Fruit fly (Drosophila melanogaster) whole organism, embryonic: Measurements from ENCODE around the gene Pfas.

Source experiments
- CG1233 ChIP-seq: fragments of 200-800 bp; sonication (Bioruptor generic); optimal IDR thresholded peaks from 4 replicates; lab custom pipeline; 2018; ENCODE audit warnings: missing biosample characterization, mild to moderate bottlenecking, missing genetic modification characterization
- CG15479 ChIP-seq: fragments of 200-800 bp; sonication (Bioruptor generic); optimal IDR thresholded peaks from 3 replicates; lab custom pipeline; 2019; ENCODE audit warnings: missing biosample characterization, mild to moderate bottlenecking, missing genetic modification characterization, moderate library complexity
- CG16813 ChIP-seq: fragments of 200-800 bp; sonication (Bioruptor generic); IDR thresholded peaks from 3 replicates; pipeline ENCODE4 v1.3.6; 2022; ENCODE audit warnings: missing biosample characterization, missing genetic modification characterization; ENCODE audit not compliant: partially characterized antibody
- CG17186 ChIP-seq: fragments of 200-800 bp; sonication (Bioruptor generic); optimal IDR thresholded peaks from 3 replicates; lab custom pipeline; 2017; ENCODE audit warnings: missing biosample characterization, missing genetic modification reagents, missing genetic modification characterization
- CG17328 ChIP-seq: fragments of 200-800 bp; sonication (Bioruptor generic); IDR thresholded peaks from 2 replicates; pipeline ENCODE4 v1.3.6; 2022; ENCODE audit warnings: missing biosample characterization, missing genetic modification characterization
- CG18599 ChIP-seq: fragments of 200-800 bp; sonication (Bioruptor generic); optimal IDR thresholded peaks from 3 replicates; lab custom pipeline; 2017; ENCODE audit warnings: missing biosample characterization, missing genetic modification characterization, mild to moderate bottlenecking, moderate library complexity, missing genetic modification reagents
- CG2116 ChIP-seq: fragments of 200-800 bp; sonication (Bioruptor generic); optimal IDR thresholded peaks from 3 replicates; lab custom pipeline; 2018; ENCODE audit warnings: missing biosample characterization, mild to moderate bottlenecking, missing genetic modification characterization
- CG31388 ChIP-seq: fragments of 200-800 bp; sonication (Bioruptor generic); optimal IDR thresholded peaks from 2 replicates; lab custom pipeline; 2016; ENCODE audit warnings: missing biosample characterization, missing genetic modification characterization
- CG42726 ChIP-seq: fragments of 200-800 bp; sonication (Bioruptor generic); IDR thresholded peaks from 2 replicates; pipeline ENCODE4 v1.3.6; 2022; ENCODE audit warnings: missing biosample characterization, missing genetic modification characterization; ENCODE audit not compliant: partially characterized antibody
- CG4730 ChIP-seq: fragments of 200-800 bp; sonication (Bioruptor generic); IDR thresholded peaks from 2 replicates; pipeline ENCODE4 v1.3.6; 2022; ENCODE audit warnings: missing biosample characterization, missing genetic modification characterization
- CG5180 ChIP-seq: fragments of 200-800 bp; sonication (Bioruptor generic); optimal IDR thresholded peaks from 3 replicates; lab custom pipeline; 2017; ENCODE audit warnings: missing biosample characterization, missing genetic modification characterization, mild to moderate bottlenecking, moderate library complexity, missing genetic modification reagents
- CG5245 ChIP-seq: fragments of 200-800 bp; sonication (Bioruptor generic); optimal IDR thresholded peaks from 3 replicates; lab custom pipeline; 2016; ENCODE audit warnings: missing biosample characterization, missing genetic modification characterization
- CG5953 ChIP-seq: fragments of 200-800 bp; sonication (Bioruptor generic); IDR thresholded peaks from 2 replicates; pipeline ENCODE4 v1.3.6; 2022; ENCODE audit warnings: missing biosample characterization, missing genetic modification characterization
- CG6175 ChIP-seq: fragments of 200-800 bp; sonication (Bioruptor generic); IDR thresholded peaks from 3 replicates; pipeline ENCODE4 v1.3.6; 2022; ENCODE audit warnings: missing biosample characterization, missing genetic modification characterization
- CG7372 ChIP-seq: fragments of 200-800 bp; sonication (Bioruptor generic); IDR thresholded peaks from 2 replicates; pipeline ENCODE4 v1.3.6; 2022; ENCODE audit warnings: missing biosample characterization, missing genetic modification characterization
- CG7928 ChIP-seq: fragments of 200-800 bp; sonication (Bioruptor generic); optimal IDR thresholded peaks from 2 replicates; lab custom pipeline; 2017; ENCODE audit warnings: missing biosample characterization, mild to moderate bottlenecking, missing genetic modification characterization
- Doc2 ChIP-seq: fragments of 200-800 bp; sonication (Bioruptor generic); IDR thresholded peaks from 2 replicates; pipeline ENCODE4 v1.3.6; 2022; ENCODE audit warnings: missing biosample characterization, missing genetic modification characterization
- Dref ChIP-seq: fragments of 200-800 bp; sonication (Bioruptor generic); IDR thresholded peaks from 2 replicates; pipeline ENCODE4 v1.3.6; 2022; ENCODE audit warnings: missing biosample characterization, missing genetic modification characterization
- Ets65A ChIP-seq: fragments of 200-800 bp; sonication (Bioruptor generic); peaks from one replicate; lab custom pipeline; 2016; ENCODE audit warnings: missing biosample characterization, missing genetic modification characterization
- Hmr ChIP-seq: fragments of 200-800 bp; sonication (Bioruptor generic); optimal IDR thresholded peaks from 3 replicates; lab custom pipeline; 2017; ENCODE audit warnings: mild to moderate bottlenecking, missing biosample characterization, missing genetic modification reagents, missing genetic modification characterization
- Hr78 ChIP-seq, 2 experiments: fragments of 200-800 bp in 1 of 2; fragments of >200 bp in 1 of 2; sonication (Bioruptor generic) in 1 of 2; optimal IDR thresholded peaks; 2 replicates each; lab custom pipeline; 2017 to 2019; ENCODE audit warnings: missing biosample characterization in 2 of 2, missing genetic modification characterization in 2 of 2, mild to moderate bottlenecking in 1 of 2, moderate library complexity in 1 of 2
- Lpt ChIP-seq: fragments of >200 bp; optimal IDR thresholded peaks from 2 replicates; lab custom pipeline; 2018; ENCODE audit warnings: missing biosample characterization, missing genetic modification characterization
- Mes4 ChIP-seq: fragments of 200-800 bp; sonication (Bioruptor generic); optimal IDR thresholded peaks from 2 replicates; lab custom pipeline; 2016; ENCODE audit warnings: missing biosample characterization, missing genetic modification characterization
- Myb ChIP-seq: fragments of 200-800 bp; sonication (Bioruptor generic); optimal IDR thresholded peaks from 2 replicates; lab custom pipeline; 2016; ENCODE audit warnings: missing biosample characterization, missing genetic modification characterization
- Poxn ChIP-seq: fragments of 200-800 bp; sonication (Bioruptor generic); IDR thresholded peaks from 2 replicates; pipeline ENCODE4 v1.3.6; 2022; ENCODE audit warnings: missing biosample characterization, missing genetic modification characterization
- Rfx ChIP-seq: fragments of 200-800 bp; sonication (Bioruptor generic); IDR thresholded peaks from 2 replicates; pipeline ENCODE4 v1.3.6; 2022; ENCODE audit warnings: missing biosample characterization, missing genetic modification characterization
- Side ChIP-seq: fragments of 200-800 bp; sonication (Bioruptor generic); optimal IDR thresholded peaks from 2 replicates; lab custom pipeline; 2016; ENCODE audit warnings: missing biosample characterization, missing genetic modification characterization
- Six4 ChIP-seq: fragments of 200-800 bp; sonication (Bioruptor generic); optimal IDR thresholded peaks from 2 replicates; lab custom pipeline; 2016; ENCODE audit warnings: missing biosample characterization, missing genetic modification characterization
- Vsx1 ChIP-seq: fragments of 200-800 bp; sonication (Bioruptor generic); optimal IDR thresholded peaks from 2 replicates; lab custom pipeline; 2017; ENCODE audit warnings: missing biosample characterization, mild to moderate bottlenecking, missing genetic modification characterization, missing genetic modification reagents
- caup ChIP-seq: fragments of 200-800 bp; sonication (Bioruptor generic); optimal IDR thresholded peaks from 3 replicates; lab custom pipeline; 2017; ENCODE audit warnings: missing biosample characterization, mild to moderate bottlenecking, missing genetic modification characterization, moderate library complexity; ENCODE audit not compliant: severe bottlenecking
- cg ChIP-seq: fragments of 200-800 bp; sonication (Bioruptor generic); optimal IDR thresholded peaks from 3 replicates; lab custom pipeline; 2019; ENCODE audit warnings: missing biosample characterization, mild to moderate bottlenecking, missing genetic modification characterization, moderate library complexity
- crc ChIP-seq: fragments of 200-800 bp; sonication (Bioruptor generic); optimal IDR thresholded peaks from 2 replicates; lab custom pipeline; 2016; ENCODE audit warnings: missing biosample characterization, missing genetic modification characterization
- crp ChIP-seq, 2 experiments: fragments of 200-800 bp; sonication (Bioruptor generic); optimal IDR thresholded peaks; 2 replicates in 1 of 2; 3 replicates in 1 of 2; lab custom pipeline; 2017; ENCODE audit warnings: missing biosample characterization in 2 of 2, missing genetic modification characterization in 2 of 2, mild to moderate bottlenecking in 1 of 2, moderate library complexity in 1 of 2
- dimm ChIP-seq: fragments of 200-800 bp; sonication (Bioruptor generic); IDR thresholded peaks from 2 replicates; pipeline ENCODE4 v1.3.6; 2022; ENCODE audit warnings: missing biosample characterization, missing genetic modification characterization
- eve ChIP-seq, 2 experiments: fragments of >200 bp; optimal IDR thresholded peaks; 2 replicates each; lab custom pipeline; 2017; ENCODE audit warnings: missing biosample characterization in 2 of 2, missing genetic modification characterization in 2 of 2
- fd96Cb ChIP-seq: fragments of 200-800 bp; sonication (Bioruptor generic); optimal IDR thresholded peaks from 2 replicates; lab custom pipeline; 2018; ENCODE audit warnings: missing biosample characterization, mild to moderate bottlenecking, missing genetic modification characterization, moderate library complexity
- ftz-f1 ChIP-seq: fragments of 200-800 bp; sonication (Bioruptor generic); optimal IDR thresholded peaks from 2 replicates; lab custom pipeline; 2016; ENCODE audit warnings: missing biosample characterization, missing genetic modification characterization
- gsb-n ChIP-seq: fragments of 200-800 bp; sonication (Bioruptor generic); optimal IDR thresholded peaks from 3 replicates; lab custom pipeline; 2018; ENCODE audit warnings: missing biosample characterization, mild to moderate bottlenecking, missing genetic modification characterization
- pros ChIP-seq: fragments of 200-800 bp; sonication (Bioruptor generic); optimal IDR thresholded peaks from 3 replicates; lab custom pipeline; 2019; ENCODE audit warnings: missing biosample characterization, mild to moderate bottlenecking, missing genetic modification characterization, moderate library complexity
- run ChIP-seq: fragments of 200-800 bp; sonication (Bioruptor generic); optimal IDR thresholded peaks from 3 replicates; lab custom pipeline; 2018; ENCODE audit warnings: missing biosample characterization, mild to moderate bottlenecking, missing genetic modification characterization
- salm ChIP-seq: fragments of 200-800 bp; sonication (Bioruptor generic); optimal IDR thresholded peaks from 2 replicates; lab custom pipeline; 2018; ENCODE audit warnings: missing biosample characterization, mild to moderate bottlenecking, missing genetic modification characterization
- sens-2 ChIP-seq: fragments of 200-800 bp; sonication (Bioruptor generic); IDR thresholded peaks from 2 replicates; pipeline ENCODE4 v1.3.6; 2022; ENCODE audit warnings: missing biosample characterization, missing genetic modification characterization
- shn ChIP-seq: fragments of 200-800 bp; sonication (Bioruptor generic); optimal IDR thresholded peaks from 3 replicates; lab custom pipeline; 2016; ENCODE audit warnings: missing biosample characterization, missing genetic modification characterization
- so ChIP-seq: fragments of 200-800 bp; sonication (Bioruptor generic); IDR thresholded peaks from 3 replicates; pipeline ENCODE4 v1.3.6; 2022; ENCODE audit warnings: missing biosample characterization, missing genetic modification characterization
- trem ChIP-seq: fragments of 200-800 bp; optimal IDR thresholded peaks from 3 replicates; lab custom pipeline; 2019; ENCODE audit warnings: missing biosample characterization, mild to moderate bottlenecking, missing genetic modification characterization, moderate library complexity
- trh ChIP-seq: fragments of 200-800 bp; sonication (Bioruptor generic); optimal IDR thresholded peaks from 2 replicates; lab custom pipeline; 2016; ENCODE audit warnings: missing biosample characterization, missing genetic modification characterization
- vvl ChIP-seq: fragments of 200-800 bp; sonication (Bioruptor generic); IDR thresholded peaks from 2 replicates; pipeline ENCODE4 v1.3.6; 2022; ENCODE audit warnings: missing biosample characterization, missing genetic modification characterization
- z ChIP-seq: fragments of 200-800 bp; sonication (Bioruptor generic); IDR thresholded peaks from 3 replicates; pipeline ENCODE4 v1.3.6; 2022; ENCODE audit warnings: missing biosample characterization, missing genetic modification characterization
- zen ChIP-seq: fragments of 200-800 bp; sonication (Bioruptor generic); optimal IDR thresholded peaks from 3 replicates; lab custom pipeline; 2018; ENCODE audit warnings: missing biosample characterization, mild to moderate bottlenecking, missing genetic modification characterization, moderate library complexity
- zfh1 ChIP-seq: fragments of 200-800 bp; sonication (Bioruptor generic); IDR thresholded peaks from 3 replicates; pipeline ENCODE4 v1.3.6; 2022; ENCODE audit warnings: missing biosample characterization, missing genetic modification characterization

The Pfas gene

dm6 chr2L:5997609-5998229 lies 48.1 kb downstream of the Pfas start (continued):
- no peak for TF ChIP-seq salm (tag; lab: Kevin White, UChicago)
- peak; percentile 10 for TF ChIP-seq CG15479 (GFP tag; lab: Kevin White, UChicago)
- TF ChIP-seq Hmr (GFP tag; lab: Kevin White, UChicago), result no peak
- no peak for TF ChIP-seq CG17186 (GFP tag; lab: Kevin White, UChicago)
- TF ChIP-seq Dref (GFP tag; lab: Robert Waterston, UW), result no peak
- TF ChIP-seq cg (GFP tag; lab: Kevin White, UChicago), result peak; percentile 63
- no peak for TF ChIP-seq zen (tag; lab: Kevin White, UChicago)
- peak; percentile 12 for TF ChIP-seq CG2116 (GFP tag; lab: Kevin White, UChicago)
- peak; percentile 68 for TF ChIP-seq run (tag; lab: Kevin White, UChicago)
- no peak for TF ChIP-seq eve (GFP tag; optimal IDR thresholded peaks at IDR 0.05; lab: Kevin White, UChicago)
- TF ChIP-seq fd96Cb (tag; lab: Kevin White, UChicago), result peak; percentile 10
- peak; percentile 21 for TF ChIP-seq trem (tag; lab: Kevin White, UChicago)
- TF ChIP-seq ftz-f1 (GFP tag; lab: Kevin White, UChicago), result no peak
- no peak for TF ChIP-seq CG16813 (GFP tag; lab: Robert Waterston, UW)
- peak; percentile 51 for TF ChIP-seq Mes4 (GFP tag; lab: Kevin White, UChicago)
- TF ChIP-seq Rfx, result peak; percentile 28; the same call in 1 of the 2 replicates
- TF ChIP-seq shn, result peak; percentile 1
- peak; percentile 59 for TF ChIP-seq vvl
- 0 out of 3 replicates have a peak, but pooled peaks have one; percentile 37 for TF ChIP-seq CG6175 (GFP tag; lab: Robert Waterston, UW)
- TF ChIP-seq caup (GFP tag; lab: Kevin White, UChicago), result peak; percentile 87
- peak; percentile 38 for TF ChIP-seq pros (GFP tag; lab: Kevin White, UChicago)
- no peak for TF ChIP-seq Myb
- peak; percentile 72 for TF ChIP-seq CG5180 (GFP tag; lab: Kevin White, UChicago)
- peak; percentile 53 for TF ChIP-seq gsb-n (tag; lab: Kevin White, UChicago)
- no peak for TF ChIP-seq Six4
- TF ChIP-seq Vsx1 (GFP tag; lab: Kevin White, UChicago), result peak; percentile 18
- TF ChIP-seq crc, result no peak
- no peak for TF ChIP-seq trh (GFP tag; lab: Kevin White, UChicago)
- no peak for TF ChIP-seq CG42726
- TF ChIP-seq CG17328 (GFP tag; lab: Robert Waterston, UW), result peak; percentile 26; the same call in 1 of the 2 replicates
- peak; percentile 73 for TF ChIP-seq CG1233 (GFP tag; lab: Kevin White, UChicago)
- no peak for TF ChIP-seq Poxn (GFP tag; lab: Robert Waterston, UW)
- no peak for TF ChIP-seq CG7928
- no peak for TF ChIP-seq Lpt (GFP tag; lab: Kevin White, UChicago)
- no peak for TF ChIP-seq Hr78 (GFP tag; optimal IDR thresholded peaks at IDR 0.05; lab: Kevin White, UChicago)
- no peak for TF ChIP-seq so (GFP tag; lab: Robert Waterston, UW)
- no peak for TF ChIP-seq CG4730 (GFP tag; lab: Robert Waterston, UW)
- TF ChIP-seq Doc2, result no peak
- no peak for TF ChIP-seq CG31388
- no peak for TF ChIP-seq CG5953 (GFP tag; lab: Robert Waterston, UW)
- no peak for TF ChIP-seq z
- TF ChIP-seq crp (GFP tag; optimal IDR thresholded peaks at IDR 0.05; lab: Kevin White, UChicago), result peak in 1 of 2 experiments; percentile 32
- peak; percentile 83 for TF ChIP-seq CG18599 (GFP tag; lab: Kevin White, UChicago)
- TF ChIP-seq sens-2 (GFP tag; lab: Robert Waterston, UW), result no peak
- peak; percentile 5; the same call in 1 of the 3 replicates for TF ChIP-seq zfh1 (GFP tag; lab: Robert Waterston, UW)
- peak; percentile 48 for TF ChIP-seq Side (GFP tag; lab: Kevin White, UChicago)
- no peak for TF ChIP-seq CG7372
- TF ChIP-seq CG5245, result no peak
- no peak for TF ChIP-seq dimm (GFP tag; lab: Robert Waterston, UW)
- peak; percentile 44 for TF ChIP-seq Ets65A (GFP tag; lab: Kevin White, UChicago)
